Fruit fly (Drosophila melanogaster): ENCODE measurements around the gene Rok.

Gene Rok

dm6 chrX:16670262-16670661 lies 33.0 kb upstream of the Rok start:
- TF ChIP-seq psq (GFP tag; optimal IDR thresholded peaks at IDR 0.05) (no peak), Mio (GFP tag; optimal IDR thresholded peaks at IDR 0.05) (no peak), OdsH (GFP tag; optimal IDR thresholded peaks at IDR 0.05) (no peak), dmrt93B (GFP tag; optimal IDR thresholded peaks at IDR 0.05) (no peak), Hr83 (GFP tag; optimal IDR thresholded peaks at IDR 0.05; ENCODE audit: poor library complexity, severe bottlenecking) (no peak), ey (GFP tag; optimal IDR thresholded peaks at IDR 0.05) (no peak), tai (GFP tag; optimal IDR thresholded peaks at IDR 0.05) (no peak), Jra (GFP tag; optimal IDR thresholded peaks at IDR 0.05) (no peak)

DNA sequence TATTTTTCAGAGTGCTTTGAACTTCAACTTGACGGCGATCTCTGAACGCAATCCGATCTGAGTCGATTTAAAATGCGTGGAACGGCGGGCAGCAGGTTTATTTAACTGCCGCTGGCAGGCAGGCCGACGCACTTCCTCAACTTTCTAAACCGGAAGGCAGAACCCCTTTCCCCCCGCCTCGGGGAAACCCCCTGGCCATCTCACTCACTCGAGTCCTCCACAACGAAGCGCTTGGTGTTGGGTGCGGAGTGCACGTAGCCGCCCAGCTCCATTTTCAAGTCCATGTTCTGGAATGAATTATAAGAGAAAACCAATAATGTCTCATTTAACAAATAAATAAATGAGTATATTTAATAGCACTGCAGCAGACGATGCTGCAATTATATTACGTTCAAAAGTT lies 32.6 kb upstream of the Rok start:
- no peak for TF ChIP-seq ey (GFP tag; optimal IDR thresholded peaks at IDR 0.05)
- no peak for TF ChIP-seq Rel (GFP tag; optimal IDR thresholded peaks at IDR 0.05)
- peak; percentile 72 for TF ChIP-seq Rel (tag; optimal IDR thresholded peaks at IDR 0.05)
- TF ChIP-seq dsf (GFP tag; optimal IDR thresholded peaks at IDR 0.05; ENCODE audit: borderline replicate concordance): no peak

DNA sequence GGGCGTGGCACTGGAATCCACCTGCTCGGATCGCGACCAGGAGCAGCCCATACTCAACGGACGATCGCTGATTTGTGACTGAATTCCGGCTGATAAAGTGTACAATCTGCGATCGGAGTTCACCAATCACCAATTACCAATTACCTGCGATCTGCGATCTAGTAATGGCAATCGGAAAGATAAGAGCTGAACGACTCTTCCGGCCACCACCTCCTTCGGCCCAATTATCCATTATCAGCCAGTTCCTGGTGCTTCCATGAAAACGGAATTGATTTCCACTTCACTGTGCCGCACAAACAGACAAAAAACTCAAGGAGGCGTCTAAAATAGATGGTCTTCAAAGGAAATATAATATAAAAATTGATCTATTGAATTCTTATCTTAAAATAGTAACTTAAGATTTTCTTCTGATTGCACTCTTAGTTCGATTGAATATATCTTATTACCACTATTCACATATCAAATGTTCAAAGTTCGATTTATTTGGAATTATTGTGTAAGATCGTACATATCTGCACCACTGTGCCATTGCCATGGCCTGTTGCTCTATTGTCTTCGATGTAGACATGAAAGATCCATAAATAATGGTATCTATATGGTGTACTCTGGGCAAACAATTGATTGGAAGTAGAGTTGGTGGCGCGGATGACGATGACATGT lies 27.3 kb upstream of the Rok start, which contains the start of gene CG15865:
Gene CG15865 (minus strand): TSS at position 51 of the 660 bp plus-strand sequence.
- no peak for TF ChIP-seq ey (GFP tag; optimal IDR thresholded peaks at IDR 0.05)
- TF ChIP-seq usp (GFP tag; optimal IDR thresholded peaks at IDR 0.05): no peak
- TF ChIP-seq dl (GFP tag; optimal IDR thresholded peaks at IDR 0.05; ENCODE audit: insufficient read depth in 1 of 2, partially characterized antibody in 2 of 2): no peak
- no peak for TF ChIP-seq Abd-B (GFP tag; optimal IDR thresholded peaks at IDR 0.05)
- no peak for TF ChIP-seq tai (GFP tag; optimal IDR thresholded peaks at IDR 0.05)
- TF ChIP-seq h (GFP tag; optimal IDR thresholded peaks at IDR 0.05): no peak
- TF ChIP-seq Myc (optimal IDR thresholded peaks at IDR 0.05): no peak
- no peak for TF ChIP-seq CG32264 (GFP tag; optimal IDR thresholded peaks at IDR 0.05)
- no peak for TF ChIP-seq rgr (GFP tag; optimal IDR thresholded peaks at IDR 0.05)
- no peak for TF ChIP-seq Sp1 (GFP tag; optimal IDR thresholded peaks at IDR 0.05)
- no peak for TF ChIP-seq lola (GFP tag; optimal IDR thresholded peaks at IDR 0.05)
- TF ChIP-seq Rel (GFP tag; optimal IDR thresholded peaks at IDR 0.05): no peak
- no peak for TF ChIP-seq Rel (tag; optimal IDR thresholded peaks at IDR 0.05)

- no peak for TF ChIP-seq jim (GFP tag; optimal IDR thresholded peaks at IDR 0.05)
- no peak for TF ChIP-seq dl (GFP tag; optimal IDR thresholded peaks at IDR 0.05; ENCODE audit: insufficient read depth in 1 of 2, partially characterized antibody in 2 of 2)
- TF ChIP-seq Hr83 (GFP tag; optimal IDR thresholded peaks at IDR 0.05; ENCODE audit: poor library complexity, severe bottlenecking): no peak
- no peak for TF ChIP-seq fru (GFP tag; optimal IDR thresholded peaks at IDR 0.05)
- no peak for TF ChIP-seq Dif (GFP tag; optimal IDR thresholded peaks at IDR 0.05; ENCODE audit: partially characterized antibody)
- TF ChIP-seq CG32264 (GFP tag; optimal IDR thresholded peaks at IDR 0.05): no peak
- no peak for TF ChIP-seq br (GFP tag; optimal IDR thresholded peaks at IDR 0.05)
- no peak for TF ChIP-seq pan (optimal IDR thresholded peaks at IDR 0.05)
- TF ChIP-seq CG9705 (GFP tag; optimal IDR thresholded peaks at IDR 0.05): no peak
- no peak for TF ChIP-seq Hr78 (GFP tag; optimal IDR thresholded peaks at IDR 0.05)
- TF ChIP-seq N (GFP tag; optimal IDR thresholded peaks at IDR 0.05): no peak
- TF ChIP-seq sage (GFP tag; optimal IDR thresholded peaks at IDR 0.05): no peak
- TF ChIP-seq ey (GFP tag; optimal IDR thresholded peaks at IDR 0.05): no peak
Measured at dm6 chrX:16660632-16661031, 23.4 kb upstream of the Rok start.

- no peak for TF ChIP-seq br (GFP tag; optimal IDR thresholded peaks at IDR 0.05)
- peak; percentile 15 for TF ChIP-seq rgr (GFP tag; optimal IDR thresholded peaks at IDR 0.05)
- TF ChIP-seq Sp1 (GFP tag; optimal IDR thresholded peaks at IDR 0.05): peak; percentile 14
- no peak for TF ChIP-seq Rel (GFP tag; optimal IDR thresholded peaks at IDR 0.05)
- TF ChIP-seq Rel (tag; optimal IDR thresholded peaks at IDR 0.05): peak; percentile 48
- TF ChIP-seq Mio (GFP tag; optimal IDR thresholded peaks at IDR 0.05): no peak
- no peak for TF ChIP-seq Hnf4 (GFP tag; optimal IDR thresholded peaks at IDR 0.05)
- no peak for TF ChIP-seq woc (GFP tag; optimal IDR thresholded peaks at IDR 0.05)
- TF ChIP-seq psq (GFP tag; optimal IDR thresholded peaks at IDR 0.05): peak; percentile 8
Measured at dm6 chrX:16655724-16656235, 18.6 kb upstream of the Rok start.

Measured in whole organism, wandering third instar larva.